Fruit fly (Drosophila melanogaster) whole organism, adult: ENCODE measurements around the gene Spn.

ENCODE experiments used
- CG12768 ChIP-seq: fragments of 200-800 bp; sonication (Bioruptor generic); optimal IDR thresholded peaks from 2 replicates; lab custom pipeline; 2017; ENCODE audit warnings: missing biosample characterization, missing genetic modification characterization, mild to moderate bottlenecking, moderate library complexity, missing genetic modification reagents
- CG1620 ChIP-seq: fragments of 200-800 bp; sonication (Bioruptor generic); optimal IDR thresholded peaks from 2 replicates; lab custom pipeline; 2016; ENCODE audit warnings: missing biosample characterization, missing genetic modification characterization
- CG5204 ChIP-seq: fragments of 200-800 bp; sonication (Bioruptor generic); optimal IDR thresholded peaks from 2 replicates; lab custom pipeline; 2016; ENCODE audit warnings: missing biosample characterization, missing genetic modification characterization
- Clk ChIP-seq: fragments of 200-800 bp; sonication (Bioruptor generic); optimal IDR thresholded peaks from 2 replicates; lab custom pipeline; 2017; ENCODE audit warnings: missing biosample characterization, missing genetic modification characterization
- Crg-1 ChIP-seq: fragments of 200-800 bp; sonication (Bioruptor generic); optimal IDR thresholded peaks from 2 replicates; lab custom pipeline; 2016; ENCODE audit warnings: missing biosample characterization, missing genetic modification characterization
- Hr96 ChIP-seq: fragments of 200-800 bp; sonication (Bioruptor generic); optimal IDR thresholded peaks from 2 replicates; lab custom pipeline; 2016; ENCODE audit warnings: missing biosample characterization, missing genetic modification characterization
- bab1 ChIP-seq: fragments of 200-800 bp; sonication (Bioruptor generic); optimal IDR thresholded peaks from 3 replicates; lab custom pipeline; 2019; ENCODE audit warnings: missing biosample characterization, mild to moderate bottlenecking, missing genetic modification characterization, moderate library complexity
- cnc ChIP-seq, 2 experiments: fragments of >200 bp; optimal IDR thresholded peaks; 2 replicates each; lab custom pipeline; 2017
- pad ChIP-seq: fragments of 200-800 bp; sonication (Bioruptor generic); optimal IDR thresholded peaks from 3 replicates; lab custom pipeline; 2017; ENCODE audit warnings: missing biosample characterization, missing genetic modification characterization, mild to moderate bottlenecking, moderate library complexity, missing genetic modification reagents

dm6 chr3L:2469660-2470059 lies 84.4 kb downstream of the Spn start:
- TF ChIP-seq CG1620 (no peak), bab1 (no peak), cnc (optimal IDR thresholded peaks at IDR 0.05; lab: Kevin White, UChicago) (no peak), CG12768 (GFP tag; lab: Kevin White, UChicago) (no peak), Hr96 (GFP tag; lab: Kevin White, UChicago) (no peak), pad (GFP tag; lab: Kevin White, UChicago) (no peak), Clk (GFP tag; lab: Kevin White, UChicago) (no peak), Crg-1 (no peak), CG5204 (GFP tag; lab: Kevin White, UChicago) (no peak)
